Fruit fly (Drosophila melanogaster) whole organism, adult: ENCODE data around the gene CG32845.
A peak's percentile ranks its signal among the peaks of the same experiment; 100 is the strongest.

ENCODE experiments used
- CG11617 ChIP-seq: fragments of 200-800 bp; sonication (Bioruptor generic); optimal IDR thresholded peaks from 2 replicates; lab custom pipeline; 2017; ENCODE audit warnings: mild to moderate bottlenecking, missing biosample characterization, missing genetic modification reagents, missing genetic modification characterization
- CG14711 ChIP-seq: fragments of 200-800 bp; sonication (Bioruptor generic); optimal IDR thresholded peaks from 2 replicates; lab custom pipeline; 2018; ENCODE audit warnings: missing biosample characterization, mild to moderate bottlenecking, missing genetic modification characterization, moderate library complexity
- CG1620 ChIP-seq: fragments of 200-800 bp; sonication (Bioruptor generic); optimal IDR thresholded peaks from 2 replicates; lab custom pipeline; 2016; ENCODE audit warnings: missing biosample characterization, missing genetic modification characterization
- CG33017 ChIP-seq: fragments of 200-800 bp; sonication (Bioruptor generic); optimal IDR thresholded peaks from 2 replicates; lab custom pipeline; 2018; ENCODE audit warnings: missing biosample characterization, mild to moderate bottlenecking, missing genetic modification characterization, moderate library complexity
- CG5204 ChIP-seq: fragments of 200-800 bp; sonication (Bioruptor generic); optimal IDR thresholded peaks from 2 replicates; lab custom pipeline; 2016; ENCODE audit warnings: missing biosample characterization, missing genetic modification characterization
- CG7045 ChIP-seq: fragments of 200-800 bp; sonication (Bioruptor generic); optimal IDR thresholded peaks from 2 replicates; lab custom pipeline; 2017; ENCODE audit warnings: missing biosample characterization, mild to moderate bottlenecking, missing genetic modification characterization
- Clk ChIP-seq: fragments of 200-800 bp; sonication (Bioruptor generic); optimal IDR thresholded peaks from 2 replicates; lab custom pipeline; 2017; ENCODE audit warnings: missing biosample characterization, missing genetic modification characterization
- kay ChIP-seq: fragments of 200-800 bp; sonication (Bioruptor generic); peaks from one replicate; lab custom pipeline; 2016; ENCODE audit warnings: missing biosample characterization, missing genetic modification characterization, borderline replicate concordance

DNA sequence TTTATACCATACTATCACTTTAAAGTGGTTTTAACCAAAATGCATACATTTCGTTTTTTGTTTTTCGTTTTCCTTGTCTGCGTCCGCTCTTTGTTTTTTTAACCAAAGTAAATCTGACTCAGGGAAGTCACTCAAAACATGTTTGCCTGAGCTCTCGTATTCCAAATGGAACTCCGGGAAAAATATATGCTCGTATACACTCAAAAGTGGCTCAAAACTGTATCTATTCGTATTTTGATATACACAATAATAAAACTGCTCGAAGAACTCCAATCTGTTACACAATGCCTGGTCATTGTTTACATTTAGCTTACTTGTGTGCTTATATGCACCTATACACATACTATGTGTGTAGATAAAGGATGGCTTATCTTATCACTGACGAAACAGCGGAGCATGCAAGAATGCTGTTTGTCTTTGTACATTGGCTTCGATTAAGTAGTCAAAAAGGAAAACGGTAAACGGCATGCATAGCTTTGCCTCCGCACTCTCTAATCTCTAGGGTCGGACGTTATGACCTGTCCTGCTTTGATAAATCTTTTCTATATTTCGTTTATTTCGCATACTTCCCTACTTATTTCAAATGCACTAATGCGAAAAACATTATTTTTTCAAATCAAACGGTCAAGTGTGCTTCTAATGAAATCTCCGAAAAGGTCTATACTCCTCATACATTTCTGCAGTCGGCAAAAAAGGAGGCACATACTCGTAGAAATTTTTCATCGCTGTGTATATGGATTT lies 2.3 kb downstream of the CG32845 start, which contains the start of gene miple2:
- TF ChIP-seq kay (GFP tag; lab: Kevin White, UChicago), result no peak
- no peak for TF ChIP-seq CG33017 (tag; lab: Kevin White, UChicago)
- TF ChIP-seq CG14711 (tag; lab: Kevin White, UChicago), result no peak
- peak; percentile 14 for TF ChIP-seq CG11617 (GFP tag; lab: Kevin White, UChicago)
- TF ChIP-seq CG1620, result no peak
- no peak for TF ChIP-seq CG7045 (GFP tag; lab: Kevin White, UChicago)
- no peak for TF ChIP-seq Clk (GFP tag; lab: Kevin White, UChicago)
- TF ChIP-seq CG5204 (GFP tag; lab: Kevin White, UChicago), result no peak
